Worm (Caenorhabditis elegans): ENCODE measurements around the gene Y54G2A.37.
"Not testable (repeated sequence)": the region's sequence is repeated elsewhere in the genome, so short reads cannot be mapped to it uniquely, and the experiment has no call there.

- not testable (repeated sequence) for TF ChIP-seq tbx-2 (tag; optimal IDR thresholded peaks at IDR 0.05); ztf-11 (tag; optimal IDR thresholded peaks at IDR 0.05); ztf-4 (tag; optimal IDR thresholded peaks at IDR 0.05); zip-4 (GFP tag; optimal IDR thresholded peaks at IDR 0.05); alr-1 (tag; optimal IDR thresholded peaks at IDR 0.05; ENCODE audit: borderline replicate concordance); pag-3 (tag; optimal IDR thresholded peaks at IDR 0.05; ENCODE audit: borderline replicate concordance, insufficient read depth); egl-27 (tag; optimal IDR thresholded peaks at IDR 0.05); xbp-1 (tag; optimal IDR thresholded peaks at IDR 0.05); ceh-82 (tag; optimal IDR thresholded peaks at IDR 0.05); lin-14 (GFP tag; optimal IDR thresholded peaks at IDR 0.05); nhr-12 (tag; optimal IDR thresholded peaks at IDR 0.05); ama-1 (optimal IDR thresholded peaks at IDR 0.05)
Measured at ce11 chrIV:2777841-2778240, 42.7 kb upstream of the Y54G2A.37 start, which contains the start of gene Y54G2A.72.

Measured in whole organism, L1 larva.